Fruit fly (Drosophila melanogaster): ENCODE measurements around the gene pelo.

The pelo gene

DNA sequence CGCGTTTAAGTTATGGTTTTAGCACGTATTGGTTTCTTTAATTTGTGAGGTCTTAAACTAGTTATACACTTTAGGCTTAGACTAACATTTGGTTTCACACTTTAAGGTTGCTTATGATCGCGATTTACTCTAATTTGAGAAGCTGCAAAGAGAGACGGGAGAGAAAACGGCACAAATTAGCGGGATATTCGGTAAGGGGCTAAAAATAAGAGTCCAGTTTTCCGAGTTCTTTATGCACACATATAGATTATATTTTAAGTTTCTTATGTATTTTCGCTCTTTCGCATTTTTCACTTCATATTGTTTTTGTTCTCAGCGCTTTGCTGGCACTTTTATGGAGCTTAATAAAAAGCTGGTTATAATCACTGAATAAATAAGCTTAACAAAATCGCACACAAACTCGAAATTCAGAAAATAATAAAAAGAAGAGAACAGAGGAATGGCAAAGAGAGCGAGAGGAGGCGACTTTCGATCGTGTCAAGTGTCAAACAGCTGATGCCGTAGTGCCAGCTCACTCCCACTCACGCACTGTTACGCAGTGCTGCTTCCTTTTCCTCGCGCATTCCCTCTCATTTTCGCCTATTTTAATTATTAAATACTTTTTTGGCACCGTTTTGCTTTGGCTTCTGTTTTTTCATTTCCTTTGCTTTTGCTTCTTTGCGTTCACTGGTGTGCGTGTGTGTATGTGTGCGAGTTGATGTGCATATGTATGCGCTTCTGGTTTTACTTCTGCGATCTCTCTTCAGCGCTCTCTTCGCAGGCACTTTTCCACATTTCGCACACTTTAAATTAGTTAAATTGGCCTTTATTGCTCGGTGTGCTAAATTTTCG, 2.3 kb upstream of the pelo start (continued):
- TF ChIP-seq onecut (GFP tag; IDR thresholded peaks at IDR 0.05) (no peak), Nf-YA (GFP tag; IDR thresholded peaks at IDR 0.05) (no peak), CG10321 (GFP tag; IDR thresholded peaks at IDR 0.05) (peak; percentile 88), sd (tag; optimal IDR thresholded peaks at IDR 0.05) (peak; percentile 74), Sry-β (GFP tag; optimal IDR thresholded peaks at IDR 0.05) (no peak), CG10274 (GFP tag; optimal IDR thresholded peaks at IDR 0.05) (no peak), Bgb (GFP tag; IDR thresholded peaks at IDR 0.05; ENCODE audit: partially characterized antibody) (no peak), Atf3 (GFP tag; optimal IDR thresholded peaks at IDR 0.05) (no peak), insv (GFP tag; optimal IDR thresholded peaks at IDR 0.05) (peak in 1 of 2 experiments; percentile 11), MBD-R2 (GFP tag; IDR thresholded peaks at IDR 0.05) (no peak), CG4617 (GFP tag; optimal IDR thresholded peaks at IDR 0.05; ENCODE audit: borderline replicate concordance) (no peak), hth (optimal IDR thresholded peaks at IDR 0.05) (no peak), Side (GFP tag; optimal IDR thresholded peaks at IDR 0.05) (no peak), NFAT (GFP tag; IDR thresholded peaks at IDR 0.05) (no peak), CG2678 (tag; optimal IDR thresholded peaks at IDR 0.05) (peak; percentile 19), Lim3 (GFP tag; IDR thresholded peaks at IDR 0.05) (no peak), CG1832 (GFP tag; optimal IDR thresholded peaks at IDR 0.05) (peak; percentile 78), sens (GFP tag) (peak; percentile 67), ab (GFP tag; optimal IDR thresholded peaks at IDR 0.05) (no peak), CG10267 (tag; optimal IDR thresholded peaks at IDR 0.05) (no peak), chn (GFP tag; optimal IDR thresholded peaks at IDR 0.05) (no peak), gcm2 (GFP tag; optimal IDR thresholded peaks at IDR 0.05) (no peak), CG34422 (GFP tag; IDR thresholded peaks at IDR 0.05) (peak; percentile 48; the same call in 1 of the 3 replicates), her (GFP tag; optimal IDR thresholded peaks at IDR 0.05) (no peak), shn (GFP tag; optimal IDR thresholded peaks at IDR 0.05) (no peak), cas (GFP tag; IDR thresholded peaks at IDR 0.05) (no peak), CrebB (tag; optimal IDR thresholded peaks at IDR 0.05) (no peak), CG1233 (GFP tag; optimal IDR thresholded peaks at IDR 0.05) (no peak), nerfin-1 (tag; optimal IDR thresholded peaks at IDR 0.05) (no peak)

dm6 chr2L:9698923-9699493, 1.6 kb upstream of the pelo start, which contains the start of gene Pka-C1:
Pka-C1 (minus strand) TSS chr2L:9699297.
- TF ChIP-seq en (GFP tag; optimal IDR thresholded peaks at IDR 0.05) (no peak), Side (GFP tag; optimal IDR thresholded peaks at IDR 0.05) (no peak), CG31388 (GFP tag; optimal IDR thresholded peaks at IDR 0.05) (no peak), CG1792 (GFP tag; optimal IDR thresholded peaks at IDR 0.05) (no peak), CG6654 (GFP tag; optimal IDR thresholded peaks at IDR 0.05) (no peak), dati (GFP tag; IDR thresholded peaks at IDR 0.05) (no peak), CG6272 (GFP tag; IDR thresholded peaks at IDR 0.05) (peak; percentile 61; the same call in 1 of the 2 replicates), CG32772 (GFP tag; IDR thresholded peaks at IDR 0.05) (peak; percentile 90), cas (GFP tag; IDR thresholded peaks at IDR 0.05) (no peak), CG30403 (GFP tag; optimal IDR thresholded peaks at IDR 0.05) (no peak), CG7745 (tag; optimal IDR thresholded peaks at IDR 0.05) (no peak), NfI (GFP tag; optimal IDR thresholded peaks at IDR 0.05) (peak; percentile 38), Neu2 (GFP tag; optimal IDR thresholded peaks at IDR 0.05; ENCODE audit: borderline replicate concordance) (no peak), Max (GFP tag; optimal IDR thresholded peaks at IDR 0.05) (no peak), H15 (GFP tag; IDR thresholded peaks at IDR 0.05) (peak; percentile 49; the same call in 1 of the 3 replicates), Ets65A (GFP tag) (peak; percentile 80), CG12219 (GFP tag; optimal IDR thresholded peaks at IDR 0.05) (no peak), chif (GFP tag; optimal IDR thresholded peaks at IDR 0.05) (no peak), CG18619 (GFP tag; optimal IDR thresholded peaks at IDR 0.05) (no peak), CG17912 (GFP tag; optimal IDR thresholded peaks at IDR 0.05) (no peak), lab (GFP tag; optimal IDR thresholded peaks at IDR 0.05) (peak; percentile 66), hkb (optimal IDR thresholded peaks at IDR 0.05) (no peak), hkb (GFP tag; IDR thresholded peaks at IDR 0.05) (peak; percentile 40; the same call in 1 of the 2 replicates), CG1529 (GFP tag; optimal IDR thresholded peaks at IDR 0.05) (no peak)
